Worm (Caenorhabditis elegans) whole organism, late embryonic: ENCODE results near the gene Y53C12A.7.
A peak's percentile ranks its signal among the peaks of the same experiment; 100 is the strongest.
"Not testable (repeated sequence)": the region's sequence is repeated elsewhere in the genome, so short reads cannot be mapped to it uniquely, and the experiment has no call there.

Source experiments
- C08G9.2 ChIP-seq: sonication (generic microtip); optimal IDR thresholded peaks from 2 replicates; lab custom pipeline; 2016; ENCODE audit warnings: mild to moderate bottlenecking, missing genetic modification characterization, moderate library complexity, missing compliant biosample characterization
- C38D4.7 ChIP-seq: fragments of 200-800 bp; sonication (Bioruptor generic); optimal IDR thresholded peaks from 2 replicates; lab custom pipeline; 2018; ENCODE audit warnings: mild to moderate bottlenecking, missing genetic modification characterization, moderate library complexity, missing compliant biosample characterization
- F13H6.1 ChIP-seq: sonication (generic microtip); optimal IDR thresholded peaks from 2 replicates; lab custom pipeline; 2016; ENCODE audit warnings: missing genetic modification characterization, missing compliant biosample characterization
- K09A11.1 ChIP-seq: sonication (generic microtip); optimal IDR thresholded peaks from 2 replicates; lab custom pipeline; 2017; ENCODE audit warnings: antibody characterized with exemption, mild to moderate bottlenecking, missing genetic modification characterization, missing compliant biosample characterization; ENCODE audit not compliant: insufficient read depth
- Y22D7AL.16 ChIP-seq: sonication (generic microtip); optimal IDR thresholded peaks from 2 replicates; lab custom pipeline; 2016; ENCODE audit warnings: missing genetic modification characterization, missing compliant biosample characterization
- ceh-19 ChIP-seq: fragments of 200-800 bp; sonication (Bioruptor generic); optimal IDR thresholded peaks from 2 replicates; lab custom pipeline; 2018; ENCODE audit warnings: mild to moderate bottlenecking, missing genetic modification characterization, missing compliant biosample characterization
- ceh-24 ChIP-seq: sonication (generic microtip); optimal IDR thresholded peaks from 2 replicates; lab custom pipeline; 2016; ENCODE audit warnings: mild to moderate bottlenecking, missing genetic modification characterization, missing compliant biosample characterization
- ceh-30 ChIP-seq: fragments of 150-350 bp; optimal IDR thresholded peaks from 2 replicates; lab custom pipeline; 2014; ENCODE audit warnings: missing biosample characterization, missing genetic modification characterization
- ceh-34 ChIP-seq: sonication (generic microtip); optimal IDR thresholded peaks from 2 replicates; lab custom pipeline; 2016; ENCODE audit warnings: mild to moderate bottlenecking, missing genetic modification characterization, missing compliant biosample characterization
- ceh-45 ChIP-seq: fragments of 200-800 bp; sonication (Bioruptor generic); IDR thresholded peaks from 2 replicates; pipeline ENCODE4 v1.3.6; 2022; ENCODE audit warnings: missing genetic modification reagents, missing genetic modification characterization, missing compliant biosample characterization
- ceh-48 ChIP-seq: sonication (generic microtip); optimal IDR thresholded peaks from 2 replicates; lab custom pipeline; 2016; ENCODE audit warnings: missing genetic modification characterization, inconsistent platforms, missing compliant biosample characterization
- ceh-6 ChIP-seq: fragments of 200-800 bp; sonication (Bioruptor generic); optimal IDR thresholded peaks from 2 replicates; lab custom pipeline; 2018; ENCODE audit warnings: mild to moderate bottlenecking, missing genetic modification characterization, missing compliant biosample characterization
- ceh-9 ChIP-seq: sonication (generic microtip); optimal IDR thresholded peaks from 2 replicates; lab custom pipeline; 2016; ENCODE audit warnings: mild to moderate bottlenecking, missing genetic modification characterization, inconsistent platforms, missing compliant biosample characterization
- che-1 ChIP-seq: sonication (generic microtip); optimal IDR thresholded peaks from 2 replicates; lab custom pipeline; 2016; ENCODE audit warnings: mild to moderate bottlenecking, missing genetic modification characterization, missing compliant biosample characterization
- dve-1 ChIP-seq: sonication (generic microtip); optimal IDR thresholded peaks from 2 replicates; lab custom pipeline; 2017; ENCODE audit warnings: antibody characterized with exemption, mild to moderate bottlenecking, missing genetic modification characterization, missing compliant biosample characterization
- elt-2 ChIP-seq: sonication (generic microtip); optimal IDR thresholded peaks from 2 replicates; lab custom pipeline; 2016; ENCODE audit warnings: missing genetic modification reagents, missing genetic modification characterization, missing compliant biosample characterization
- elt-4 ChIP-seq: sonication (generic microtip); optimal IDR thresholded peaks from 2 replicates; lab custom pipeline; 2016; ENCODE audit warnings: missing genetic modification characterization, missing compliant biosample characterization
- ets-4 ChIP-seq: sonication (generic microtip); optimal IDR thresholded peaks from 2 replicates; lab custom pipeline; 2016; ENCODE audit warnings: missing genetic modification characterization, missing compliant biosample characterization
- eyg-1 ChIP-seq: sonication (generic microtip); optimal IDR thresholded peaks from 2 replicates; lab custom pipeline; 2016; ENCODE audit warnings: missing genotype, missing genetic modification characterization, missing compliant biosample characterization
- fax-1 ChIP-seq: sonication (generic microtip); optimal IDR thresholded peaks from 2 replicates; lab custom pipeline; 2016; ENCODE audit warnings: missing genotype, missing genetic modification characterization, missing compliant biosample characterization
- fkh-10 ChIP-seq: fragments of 150-350 bp; optimal IDR thresholded peaks from 2 replicates; lab custom pipeline; 2014; ENCODE audit warnings: missing biosample characterization, missing genetic modification reagents, missing genetic modification characterization
- fkh-6 ChIP-seq: sonication (generic microtip); optimal IDR thresholded peaks from 2 replicates; lab custom pipeline; 2016; ENCODE audit warnings: missing genetic modification characterization, missing compliant biosample characterization
- gmeb-2 ChIP-seq: sonication (generic microtip); optimal IDR thresholded peaks from 2 replicates; lab custom pipeline; 2016; ENCODE audit warnings: missing genetic modification characterization, inconsistent platforms, missing compliant biosample characterization
- hlh-13 ChIP-seq: fragments of 200-800 bp; sonication (Bioruptor generic); optimal IDR thresholded peaks from 2 replicates; lab custom pipeline; 2018; ENCODE audit warnings: mild to moderate bottlenecking, missing genetic modification characterization, missing compliant biosample characterization
- hlh-8 ChIP-seq: sonication (generic microtip); optimal IDR thresholded peaks from 2 replicates; lab custom pipeline; 2016; ENCODE audit warnings: missing genotype, missing genetic modification characterization, missing compliant biosample characterization
- lim-6 ChIP-seq: sonication (generic microtip); optimal IDR thresholded peaks from 2 replicates; lab custom pipeline; 2016; ENCODE audit warnings: missing genetic modification characterization, missing compliant biosample characterization
- madf-2 ChIP-seq: sonication (generic microtip); optimal IDR thresholded peaks from 2 replicates; lab custom pipeline; 2017; ENCODE audit warnings: missing genetic modification characterization, missing compliant biosample characterization
- nfya-1 ChIP-seq: sonication (generic microtip); optimal IDR thresholded peaks from 2 replicates; lab custom pipeline; 2017; ENCODE audit warnings: missing genetic modification characterization, mild to moderate bottlenecking, missing compliant biosample characterization, antibody characterized with exemption, moderate library complexity
- nhr-11 ChIP-seq: fragments of 150-350 bp; optimal IDR thresholded peaks from 2 replicates; lab custom pipeline; 2014; ENCODE audit warnings: missing biosample characterization, missing genetic modification characterization
- npax-4 ChIP-seq: sonication (generic microtip); optimal IDR thresholded peaks from 2 replicates; lab custom pipeline; 2016; ENCODE audit warnings: missing genetic modification characterization, missing compliant biosample characterization
- pag-3 ChIP-seq: sonication (generic microtip); optimal IDR thresholded peaks from 2 replicates; lab custom pipeline; 2016; ENCODE audit warnings: missing compliant biosample characterization, missing genetic modification characterization, borderline replicate concordance
- pax-1 ChIP-seq: fragments of 150-350 bp; optimal IDR thresholded peaks from 2 replicates; lab custom pipeline; 2014; ENCODE audit warnings: missing biosample characterization, missing genetic modification characterization
- pha-2 ChIP-seq: sonication (generic microtip); optimal IDR thresholded peaks from 2 replicates; lab custom pipeline; 2017; ENCODE audit warnings: mild to moderate bottlenecking, missing genetic modification characterization, missing compliant biosample characterization
- pqm-1 ChIP-seq: sonication (generic microtip); optimal IDR thresholded peaks from 2 replicates; lab custom pipeline; 2016; ENCODE audit warnings: missing genetic modification characterization, missing compliant biosample characterization
- pros-1 ChIP-seq: fragments of 150-350 bp; optimal IDR thresholded peaks from 2 replicates; lab custom pipeline; 2014; ENCODE audit warnings: missing biosample characterization, missing genetic modification reagents, missing genetic modification characterization
- ref-2 ChIP-seq: sonication (generic microtip); optimal IDR thresholded peaks from 2 replicates; lab custom pipeline; 2016; ENCODE audit warnings: missing genetic modification characterization, missing compliant biosample characterization
- sdc-2 ChIP-seq: sonication (generic microtip); optimal IDR thresholded peaks from 2 replicates; lab custom pipeline; 2016; ENCODE audit warnings: missing genotype, missing genetic modification characterization, missing compliant biosample characterization
- tbx-2 ChIP-seq: sonication (generic microtip); optimal IDR thresholded peaks from 2 replicates; lab custom pipeline; 2016; ENCODE audit warnings: missing genetic modification characterization, missing compliant biosample characterization
- ttx-3 ChIP-seq: sonication (generic microtip); optimal IDR thresholded peaks from 2 replicates; lab custom pipeline; 2016; ENCODE audit warnings: missing genetic modification reagents, missing genetic modification characterization, missing compliant biosample characterization
- unc-3 ChIP-seq, 2 experiments: fragments of 200-800 bp in 1 of 2; sonication (Bioruptor generic) in 1 of 2; sonication (generic microtip) in 1 of 2; conservative IDR thresholded peaks in 1 of 2; optimal IDR thresholded peaks in 1 of 2; 2 replicates each; pipeline versions ENCODE4 v1.3.6 to Lab custom; 2016 to 2022; ENCODE audit warnings: missing compliant biosample characterization in 2 of 2, missing genetic modification characterization in 2 of 2, missing genetic modification reagents in 1 of 2
- unc-42 ChIP-seq: sonication (generic microtip); optimal IDR thresholded peaks from 2 replicates; lab custom pipeline; 2016; ENCODE audit warnings: missing genotype, missing genetic modification characterization, missing compliant biosample characterization
- unc-86 ChIP-seq: sonication (generic microtip); optimal IDR thresholded peaks from 2 replicates; lab custom pipeline; 2016; ENCODE audit warnings: missing genetic modification characterization, missing compliant biosample characterization
- zip-5 ChIP-seq: sonication (generic microtip); optimal IDR thresholded peaks from 2 replicates; lab custom pipeline; 2016; ENCODE audit warnings: missing genetic modification characterization, missing compliant biosample characterization

Gene Y53C12A.7

DNA sequence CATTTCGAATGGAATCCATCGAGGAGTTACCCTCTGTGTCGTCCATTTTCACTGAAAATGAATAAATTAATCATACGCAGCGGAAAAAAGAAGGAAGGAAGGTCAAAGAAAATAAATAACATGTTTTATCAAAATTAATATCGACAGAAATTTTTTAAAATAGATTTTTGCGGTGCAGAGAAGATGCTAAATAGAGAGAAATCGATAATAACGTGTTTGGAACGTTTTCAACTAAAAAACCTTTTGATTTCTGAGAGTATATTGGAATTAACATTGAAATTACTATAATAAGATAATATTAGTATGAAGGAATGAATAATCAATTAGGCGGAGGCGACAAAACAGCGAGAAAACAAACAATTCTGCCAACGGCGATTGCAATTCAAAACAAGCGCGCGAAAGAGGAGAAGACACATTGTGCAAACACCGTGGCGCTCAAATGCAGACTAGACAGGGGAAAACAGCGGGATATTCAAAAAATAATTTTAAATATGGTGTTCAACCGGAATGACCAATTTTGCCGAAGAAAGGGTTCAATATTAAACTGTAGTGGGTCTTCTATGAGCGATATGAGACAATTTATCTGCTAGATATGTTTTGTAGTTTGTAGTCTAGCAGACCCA, 16.2 kb downstream of the Y53C12A.7 start, which contains the start of gene wee-1.3 (continued):
- TF ChIP-seq unc-86 (tag; lab: Kevin White, UChicago) (no peak), pha-2 (no peak), eyg-1 (no peak), ceh-9 (tag; lab: Kevin White, UChicago) (no peak), ref-2 (tag; lab: Kevin White, UChicago) (peak; percentile 53), fkh-6 (no peak), pax-1 (peak; percentile 5), pag-3 (no peak), lim-6 (tag; lab: Kevin White, UChicago) (no peak), ceh-6 (GFP tag; lab: Kevin White, UChicago) (no peak), elt-4 (tag; lab: Kevin White, UChicago) (no peak), unc-42 (tag; lab: Kevin White, UChicago) (peak; percentile 53), tbx-2 (peak; percentile 18), pqm-1 (tag; lab: Kevin White, UChicago) (no peak), unc-3 (GFP tag; conservative IDR thresholded peaks at IDR 0.05; lab: Robert Waterston, UW) (no peak), unc-3 (tag; optimal IDR thresholded peaks at IDR 0.05; lab: Kevin White, UChicago) (no peak), npax-4 (no peak), ceh-45 (GFP tag; lab: Robert Waterston, UW) (no peak), C08G9.2 (tag; lab: Kevin White, UChicago) (peak; percentile 20), che-1 (tag; lab: Kevin White, UChicago) (no peak), C38D4.7 (GFP tag; lab: Kevin White, UChicago) (no peak), ttx-3 (tag; lab: Kevin White, UChicago) (no peak), K09A11.1 (no peak), hlh-13 (GFP tag; lab: Kevin White, UChicago) (no peak), nhr-11 (tag; lab: Kevin White, UChicago) (peak; percentile 35), hlh-8 (tag; lab: Kevin White, UChicago) (no peak)

DNA sequence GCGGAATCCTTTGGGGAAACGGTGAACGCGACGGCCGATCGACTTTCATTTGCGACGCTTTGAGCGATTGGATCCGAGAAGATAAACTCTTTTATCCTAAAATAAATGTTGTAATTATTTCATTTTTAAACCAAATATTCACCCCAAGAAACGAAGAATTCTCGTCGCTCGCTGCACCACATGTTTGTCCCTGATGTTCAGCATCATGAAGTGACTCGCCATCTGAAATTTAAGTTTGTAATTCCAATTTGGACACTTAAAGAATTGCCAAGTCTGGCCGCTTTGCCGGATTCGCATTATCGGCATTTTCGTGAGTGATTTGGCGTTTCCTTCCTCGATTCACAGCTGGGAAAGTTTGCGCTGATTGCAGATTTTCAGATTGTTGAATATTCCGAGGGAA, 17.6 kb downstream of the Y53C12A.7 start, which contains the start of gene Y53C12A.6:
Gene Y53C12A.6, minus strand, starts transcription at position 101 of the 400 bp plus-strand sequence.
- no peak for TF ChIP-seq ets-4 (tag; lab: Kevin White, UChicago)
- no peak for TF ChIP-seq ceh-34 (tag; lab: Kevin White, UChicago)
- no peak for TF ChIP-seq nfya-1
- TF ChIP-seq tbx-2 = no peak
- no peak for TF ChIP-seq sdc-2 (tag; lab: Kevin White, UChicago)
- no peak for TF ChIP-seq pros-1 (tag; lab: Kevin White, UChicago)
- TF ChIP-seq pqm-1 (tag; lab: Kevin White, UChicago) = no peak
- TF ChIP-seq elt-4 (tag; lab: Kevin White, UChicago) = no peak
- no peak for TF ChIP-seq ceh-19 (GFP tag; lab: Kevin White, UChicago)

DNA sequence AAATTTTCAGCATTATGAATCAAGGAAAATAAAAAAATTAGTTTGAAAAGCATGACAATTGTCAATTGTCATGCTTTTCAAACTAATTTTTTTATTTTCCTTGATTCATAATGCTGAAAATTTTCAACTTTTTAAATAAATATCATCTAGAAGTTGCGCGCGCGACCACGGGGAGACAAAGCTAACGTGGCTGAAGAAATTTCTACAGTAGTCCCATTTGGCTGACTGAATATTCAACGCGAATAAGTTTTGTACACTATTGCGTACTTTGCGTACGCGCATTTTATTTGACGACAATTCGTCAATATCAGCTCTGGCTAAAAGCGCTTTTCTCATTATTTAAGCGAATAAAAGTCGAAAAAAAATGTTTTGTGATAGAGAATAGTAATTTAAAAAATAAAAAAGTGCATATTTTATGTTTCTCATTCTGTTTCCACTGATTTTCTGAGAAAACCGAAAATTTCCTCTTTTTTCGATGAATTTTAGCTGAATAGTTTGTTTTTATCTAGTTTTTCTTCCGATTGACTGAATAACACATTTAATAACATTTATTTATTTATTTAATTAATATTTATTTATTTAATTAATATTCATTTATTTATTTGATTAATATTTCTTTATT, 18.4 kb downstream of the Y53C12A.7 start, which contains the start of gene Y53C12A.11:
Gene Y53C12A.11, minus strand, starts transcription at position 68 of the 622 bp plus-strand sequence.
- not testable (repeated sequence) for TF ChIP-seq gmeb-2 (tag; lab: Kevin White, UChicago); ceh-48 (tag; lab: Kevin White, UChicago); ceh-24

DNA sequence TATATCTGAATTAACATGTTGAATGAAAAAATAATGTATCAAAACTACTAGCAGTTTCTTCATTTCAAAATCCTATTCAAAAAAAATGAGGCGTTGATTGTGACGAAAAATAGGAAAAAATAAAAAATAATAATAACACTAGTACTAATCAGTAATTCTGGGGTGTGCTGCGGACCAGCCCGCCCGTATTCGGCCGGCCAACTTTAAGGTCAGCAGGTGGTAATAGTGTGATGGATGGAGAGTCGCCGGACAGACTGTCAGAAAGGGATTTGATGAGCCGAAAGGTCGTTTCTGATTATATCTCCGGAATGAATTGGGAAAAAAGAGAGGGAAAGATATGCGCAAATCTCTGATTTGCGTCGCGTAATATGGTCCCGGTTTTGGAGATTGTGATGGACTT, 24.1 kb downstream of the Y53C12A.7 start, which contains the start of gene cutl-2:
Gene cutl-2, minus strand, starts transcription at position 210 of the 400 bp plus-strand sequence.
- TF ChIP-seq nhr-11 (tag; lab: Kevin White, UChicago) = no peak
- TF ChIP-seq Y22D7AL.16 (tag; lab: Kevin White, UChicago) = no peak
- TF ChIP-seq elt-2 (tag; lab: Kevin White, UChicago) = no peak
- TF ChIP-seq madf-2 (tag; lab: Kevin White, UChicago) = no peak
- no peak for TF ChIP-seq fax-1 (tag; lab: Kevin White, UChicago)
- TF ChIP-seq dve-1 = no peak
- TF ChIP-seq K09A11.1 = no peak
- TF ChIP-seq ceh-30 (tag; lab: Kevin White, UChicago) = no peak
- TF ChIP-seq fkh-10 = no peak
- TF ChIP-seq F13H6.1 (tag; lab: Kevin White, UChicago) = no peak
- no peak for TF ChIP-seq pha-2
- no peak for TF ChIP-seq ceh-9 (tag; lab: Kevin White, UChicago)
- no peak for TF ChIP-seq zip-5 (tag; lab: Kevin White, UChicago)
- TF ChIP-seq, all 69 proteins: peak for 0
